Worm (Caenorhabditis elegans) whole organism, L2 larva: ENCODE results near the gene rpn-9.

Experiments
- aly-2 ChIP-seq: fragments of 150-350 bp; optimal IDR thresholded peaks from 2 replicates; lab custom pipeline; 2014; ENCODE audit warnings: missing biosample characterization, missing genetic modification characterization
- ama-1 ChIP-seq: fragments of 150-350 bp; optimal IDR thresholded peaks from 2 replicates; lab custom pipeline; 2018; ENCODE audit warnings: inconsistent platforms
- ceh-82 ChIP-seq: fragments of 150-350 bp; optimal IDR thresholded peaks from 2 replicates; lab custom pipeline; 2014; ENCODE audit warnings: missing biosample characterization, missing genetic modification characterization
- dmd-4 ChIP-seq: sonication (generic microtip); optimal IDR thresholded peaks from 2 replicates; lab custom pipeline; 2017; ENCODE audit warnings: missing biosample characterization, missing genetic modification characterization
- lin-13 ChIP-seq: fragments of 150-350 bp; optimal IDR thresholded peaks from 2 replicates; lab custom pipeline; 2014; ENCODE audit warnings: missing biosample characterization, missing genetic modification reagents, missing genetic modification characterization
- lin-39 ChIP-seq: fragments of 150-350 bp; optimal IDR thresholded peaks from 2 replicates; lab custom pipeline; 2014; ENCODE audit warnings: missing biosample characterization, missing genetic modification reagents, missing genetic modification characterization
- nhr-10 ChIP-seq: sonication (generic microtip); optimal IDR thresholded peaks from 2 replicates; lab custom pipeline; 2017; ENCODE audit warnings: missing biosample characterization, missing genetic modification characterization
- nhr-237 ChIP-seq: fragments of 150-350 bp; optimal IDR thresholded peaks from 2 replicates; lab custom pipeline; 2014; ENCODE audit warnings: missing biosample characterization, missing genetic modification characterization
- nhr-77 ChIP-seq: fragments of 150-350 bp; optimal IDR thresholded peaks from 2 replicates; lab custom pipeline; 2014; ENCODE audit warnings: missing biosample characterization, missing genetic modification characterization
- sma-9 ChIP-seq, 2 experiments: fragments of 150-350 bp in 1 of 2; sonication (generic microtip) in 1 of 2; optimal IDR thresholded peaks; 2 replicates each; lab custom pipeline; 2014 to 2016; ENCODE audit warnings: missing genetic modification characterization in 2 of 2, mild to moderate bottlenecking in 1 of 2, missing biosample characterization in 1 of 2, missing compliant biosample characterization in 1 of 2, missing genetic modification reagents in 1 of 2, moderate library complexity in 1 of 2
- unc-39 ChIP-seq: fragments of 150-350 bp; optimal IDR thresholded peaks from 2 replicates; lab custom pipeline; 2014; ENCODE audit warnings: missing biosample characterization, missing genetic modification characterization
- unc-62 ChIP-seq: fragments of 150-350 bp; optimal IDR thresholded peaks from 2 replicates; lab custom pipeline; 2014; ENCODE audit warnings: missing biosample characterization, missing genetic modification reagents, missing genetic modification characterization
- zag-1 ChIP-seq: fragments of 150-350 bp; optimal IDR thresholded peaks from 2 replicates; lab custom pipeline; 2014; ENCODE audit warnings: missing biosample characterization, missing genetic modification characterization

ce11 chrII:11200234-11200755 lies 38.4 kb downstream of the rpn-9 start:
- TF ChIP-seq dmd-4 (tag; lab: Kevin White, UChicago) (no peak), nhr-10 (tag; lab: Kevin White, UChicago) (no peak), unc-39 (tag; lab: Kevin White, UChicago) (no peak), lin-39 (tag; lab: Kevin White, UChicago) (no peak), sma-9 (GFP tag; optimal IDR thresholded peaks at IDR 0.05; lab: Kevin White, UChicago) (no peak), sma-9 (tag; optimal IDR thresholded peaks at IDR 0.05; lab: Kevin White, UChicago) (no peak), unc-62 (GFP tag; lab: Kevin White, UChicago) (no peak), lin-13 (GFP tag; lab: Kevin White, UChicago) (no peak), ceh-82 (tag; lab: Kevin White, UChicago) (no peak), zag-1 (tag; lab: Kevin White, UChicago) (no peak), nhr-237 (tag; lab: Kevin White, UChicago) (no peak), nhr-77 (tag; lab: Kevin White, UChicago) (no peak), ama-1 (lab: Kevin White, UChicago) (no peak), aly-2 (tag; lab: Kevin White, UChicago) (no peak)
